Fruit fly (Drosophila melanogaster) whole organism, pupa: ENCODE results near the gene gny.

Source experiments
- CG13204 ChIP-seq: fragments of 200-800 bp; sonication (Bioruptor generic); optimal IDR thresholded peaks from 2 replicates; lab custom pipeline; 2018; ENCODE audit warnings: missing biosample characterization, mild to moderate bottlenecking, missing genetic modification characterization, moderate library complexity
- CG17806 ChIP-seq: fragments of 200-800 bp; sonication (Bioruptor generic); optimal IDR thresholded peaks from 2 replicates; lab custom pipeline; 2018; ENCODE audit warnings: missing biosample characterization, mild to moderate bottlenecking, missing genetic modification characterization, moderate library complexity
- CG34367 ChIP-seq: fragments of 200-800 bp; sonication (Bioruptor generic); optimal IDR thresholded peaks from 2 replicates; lab custom pipeline; 2018; ENCODE audit warnings: missing biosample characterization, mild to moderate bottlenecking, missing genetic modification characterization
- CG8159 ChIP-seq: fragments of 200-800 bp; sonication (Bioruptor generic); optimal IDR thresholded peaks from 3 replicates; lab custom pipeline; 2018; ENCODE audit warnings: missing biosample characterization, mild to moderate bottlenecking, missing genetic modification characterization, moderate library complexity
- CG9948 ChIP-seq: fragments of 200-800 bp; sonication (Bioruptor generic); optimal IDR thresholded peaks from 2 replicates; lab custom pipeline; 2018; ENCODE audit warnings: missing biosample characterization, mild to moderate bottlenecking, missing genetic modification characterization, moderate library complexity
- D1 ChIP-seq: fragments of 200-800 bp; sonication (Bioruptor generic); optimal IDR thresholded peaks from 2 replicates; lab custom pipeline; 2018; ENCODE audit warnings: missing biosample characterization, mild to moderate bottlenecking, missing genetic modification characterization, moderate library complexity
- EcR ChIP-seq: fragments of 200-800 bp; sonication (Bioruptor generic); optimal IDR thresholded peaks from 3 replicates; lab custom pipeline; 2019; ENCODE audit warnings: missing biosample characterization, missing genetic modification characterization, mild to moderate bottlenecking, moderate library complexity, missing genetic modification reagents
- Ets98B ChIP-seq: fragments of 200-800 bp; sonication (Bioruptor generic); IDR thresholded peaks from 2 replicates; pipeline ENCODE4 v1.3.6; 2022; ENCODE audit warnings: missing biosample characterization, missing genetic modification characterization
- Pif1A ChIP-seq: fragments of 200-800 bp; sonication (Bioruptor generic); optimal IDR thresholded peaks from 3 replicates; lab custom pipeline; 2016; ENCODE audit warnings: missing biosample characterization, missing genetic modification characterization
- Snoo ChIP-seq: fragments of 200-800 bp; sonication (Bioruptor generic); optimal IDR thresholded peaks from 3 replicates; lab custom pipeline; 2017; ENCODE audit warnings: missing biosample characterization, mild to moderate bottlenecking, missing genetic modification characterization, inconsistent platforms
- fd96Ca ChIP-seq: fragments of 200-800 bp; sonication (Bioruptor generic); IDR thresholded peaks from 3 replicates; pipeline ENCODE4 v1.3.6; 2022; ENCODE audit warnings: missing biosample characterization, missing genetic modification characterization
- rn ChIP-seq: fragments of 200-800 bp; sonication (Bioruptor generic); IDR thresholded peaks from 2 replicates; pipeline ENCODE4 v1.3.6; 2022; ENCODE audit warnings: missing biosample characterization, missing genetic modification characterization

DNA sequence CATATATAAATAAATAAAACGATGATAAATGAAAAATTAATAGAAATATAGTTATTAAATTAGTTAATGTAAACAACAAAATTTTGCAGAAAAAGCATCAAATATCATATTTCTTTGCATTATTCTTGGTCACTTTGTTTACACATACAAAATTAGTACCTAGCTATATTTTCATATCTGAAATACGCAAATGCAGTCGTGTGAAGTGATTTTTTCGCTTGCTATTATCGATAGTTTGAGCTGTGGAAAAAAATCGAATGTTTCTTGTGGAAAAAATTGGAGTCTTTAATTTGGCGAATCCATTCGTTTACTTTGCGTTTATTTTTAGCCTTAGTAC is 16.6 kb downstream of the gny start, which contains the start of gene Cnot4:
- TF ChIP-seq CG34367 (tag; lab: Kevin White, UChicago) = no peak
- TF ChIP-seq Ets98B (GFP tag; lab: Robert Waterston, UW) = no peak
- no peak for TF ChIP-seq rn (GFP tag; lab: Robert Waterston, UW)
- TF ChIP-seq Snoo (tag; lab: Kevin White, UChicago) = no peak
- no peak for TF ChIP-seq EcR
- TF ChIP-seq fd96Ca (GFP tag; lab: Robert Waterston, UW) = no peak
- no peak for TF ChIP-seq CG13204 (GFP tag; lab: Kevin White, UChicago)
- no peak for TF ChIP-seq D1 (tag; lab: Kevin White, UChicago)
- no peak for TF ChIP-seq CG9948 (tag; lab: Kevin White, UChicago)
- TF ChIP-seq CG8159 (tag; lab: Kevin White, UChicago) = no peak
- TF ChIP-seq Pif1A (GFP tag; lab: Kevin White, UChicago) = no peak
- TF ChIP-seq CG17806 = no peak
